Worm (Caenorhabditis elegans) whole organism, L4/young adult: Measurements from ENCODE around the gene sftb-1.

Experiments used
- dao-5 ChIP-seq: sonication (generic microtip); optimal IDR thresholded peaks from 2 replicates; lab custom pipeline; 2016; ENCODE audit warnings: missing genotype, missing genetic modification characterization, moderate library complexity, missing compliant biosample characterization
- him-1 ChIP-seq: sonication (generic microtip); optimal IDR thresholded peaks from 2 replicates; lab custom pipeline; 2016; ENCODE audit warnings: missing genotype, missing genetic modification reagents, missing genetic modification characterization, missing compliant biosample characterization

ce11 chrIII:4302293-4302692 lies 33.2 kb upstream of the sftb-1 start, which contains the start of gene R10E4.9:
- TF ChIP-seq him-1: no peak
- no peak for TF ChIP-seq dao-5
